Fruit fly (Drosophila melanogaster): ENCODE data around the gene CG31465.

CG31465 gene

dm6 chr3R:21841474-21842376 is 38.9 kb upstream of the CG31465 start:
- TF ChIP-seq Ets65A (GFP tag) (peak; percentile 23), CG2129 (GFP tag; IDR thresholded peaks at IDR 0.05; ENCODE audit: partially characterized antibody) (no peak), sens (GFP tag) (peak; percentile 52), CG32772 (GFP tag; IDR thresholded peaks at IDR 0.05) (0 out of 2 replicates have a peak, but pooled peaks have one; percentile 32), CG3995 (GFP tag; optimal IDR thresholded peaks at IDR 0.05) (no peak), nom (GFP tag; optimal IDR thresholded peaks at IDR 0.05) (peak; percentile 60), Blimp-1 (GFP tag; optimal IDR thresholded peaks at IDR 0.05) (no peak), Neu2 (GFP tag; optimal IDR thresholded peaks at IDR 0.05; ENCODE audit: borderline replicate concordance) (no peak), crol (GFP tag; IDR thresholded peaks at IDR 0.05) (peak; percentile 86), Xrp1 (GFP tag; IDR thresholded peaks at IDR 0.05) (peak; percentile 23; the same call in 1 of the 2 replicates), gem (tag; optimal IDR thresholded peaks at IDR 0.05) (peak; percentile 14), Oaz (GFP tag; IDR thresholded peaks at IDR 0.05) (no peak), row (GFP tag; IDR thresholded peaks at IDR 0.05) (peak; percentile 18; the same call in 1 of the 3 replicates), D19B (GFP tag; optimal IDR thresholded peaks at IDR 0.05) (peak; percentile 35), vvl (GFP tag; IDR thresholded peaks at IDR 0.05) (peak; percentile 86), phol (tag; optimal IDR thresholded peaks at IDR 0.05) (peak; percentile 1), sqz (GFP tag; optimal IDR thresholded peaks at IDR 0.05) (peak; percentile 47), dmrt11E (tag; optimal IDR thresholded peaks at IDR 0.05) (peak; percentile 31)

dm6 chr3R:21843665-21844064 is 36.9 kb upstream of the CG31465 start, which contains the start of gene Gr93b:
Gene Gr93b (minus strand): TSS chr3R:21843765.
- TF ChIP-seq az2 (GFP tag; optimal IDR thresholded peaks at IDR 0.05) (no peak), CG13424 (tag; optimal IDR thresholded peaks at IDR 0.05) (no peak), CG15269 (tag; optimal IDR thresholded peaks at IDR 0.05) (no peak), ATbp (GFP tag; optimal IDR thresholded peaks at IDR 0.05) (no peak), mam (GFP tag; optimal IDR thresholded peaks at IDR 0.05) (no peak), Eip74EF (GFP tag; optimal IDR thresholded peaks at IDR 0.05) (no peak), br (optimal IDR thresholded peaks at IDR 0.05) (no peak), H15 (GFP tag; IDR thresholded peaks at IDR 0.05) (no peak)

dm6 chr3R:21845165-21845564 is 35.4 kb upstream of the CG31465 start, which contains the start of gene Gr93c:
Gene Gr93c (minus strand): TSS chr3R:21845265.
- TF ChIP-seq NC2α (GFP tag; optimal IDR thresholded peaks at IDR 0.05): no peak
- TF ChIP-seq CG4707 (GFP tag; optimal IDR thresholded peaks at IDR 0.05): no peak
- TF ChIP-seq CG10959 (GFP tag; IDR thresholded peaks at IDR 0.05): no peak
- TF ChIP-seq CG10267 (tag; optimal IDR thresholded peaks at IDR 0.05): no peak
- TF ChIP-seq CG16815 (GFP tag; optimal IDR thresholded peaks at IDR 0.05): no peak
- TF ChIP-seq bigmax (GFP tag; optimal IDR thresholded peaks at IDR 0.05): no peak
- no peak for TF ChIP-seq CG17829 (tag; optimal IDR thresholded peaks at IDR 0.05)
- no peak for TF ChIP-seq Usf (GFP tag; optimal IDR thresholded peaks at IDR 0.05)
- no peak for TF ChIP-seq ems (GFP tag; optimal IDR thresholded peaks at IDR 0.05)
- no peak for TF ChIP-seq CG7963 (GFP tag; IDR thresholded peaks at IDR 0.05; ENCODE audit: partially characterized antibody)
- TF ChIP-seq run (tag; optimal IDR thresholded peaks at IDR 0.05): no peak
- TF ChIP-seq tio (GFP tag; optimal IDR thresholded peaks at IDR 0.05): no peak
- TF ChIP-seq Poxn (GFP tag; IDR thresholded peaks at IDR 0.05): no peak
- TF ChIP-seq sr (GFP tag; IDR thresholded peaks at IDR 0.05): no peak
- no peak for TF ChIP-seq sob (GFP tag; IDR thresholded peaks at IDR 0.05)
- no peak for TF ChIP-seq abd-A (tag; optimal IDR thresholded peaks at IDR 0.05)
